Worm (Caenorhabditis elegans) whole organism, young adult: ENCODE data around the gene inf-1.

Experiments used
- C17E4.6 ChIP-seq: fragments of 200-800 bp; sonication (Bioruptor generic); IDR thresholded peaks from 2 replicates; pipeline ENCODE4 v1.3.6; 2022; ENCODE audit warnings: missing genetic modification reagents, missing genetic modification characterization, missing compliant biosample characterization
- D2030.7 ChIP-seq: fragments of 200-800 bp; sonication (Bioruptor generic); IDR thresholded peaks from 2 replicates; pipeline ENCODE4 v1.3.6; 2022; ENCODE audit warnings: missing genetic modification reagents, missing genetic modification characterization, missing compliant biosample characterization
- ceh-79 ChIP-seq: sonication (generic microtip); optimal IDR thresholded peaks from 2 replicates; lab custom pipeline; 2017; ENCODE audit warnings: mild to moderate bottlenecking, missing genetic modification characterization, missing compliant biosample characterization
- fkh-3 ChIP-seq: sonication (generic microtip); optimal IDR thresholded peaks from 2 replicates; lab custom pipeline; 2016; ENCODE audit warnings: mild to moderate bottlenecking, missing genetic modification characterization, missing compliant biosample characterization
- hlh-26 ChIP-seq: fragments of 200-800 bp; sonication (Bioruptor generic); conservative IDR thresholded peaks from 2 replicates; pipeline ENCODE4 v1.3.6; 2022; ENCODE audit warnings: missing genetic modification reagents, missing genetic modification characterization, missing compliant biosample characterization
- mcd-1 ChIP-seq: fragments of 200-800 bp; sonication (Bioruptor generic); IDR thresholded peaks from 2 replicates; pipeline ENCODE4 v1.3.6; 2022; ENCODE audit warnings: missing genetic modification reagents, missing genetic modification characterization, missing compliant biosample characterization
- nfya-2 ChIP-seq: fragments of 200-800 bp; sonication (Bioruptor generic); IDR thresholded peaks from 2 replicates; pipeline ENCODE4 v1.3.6; 2022; ENCODE audit warnings: missing genetic modification reagents, missing genetic modification characterization, missing compliant biosample characterization
- nhr-27 ChIP-seq: fragments of 200-800 bp; sonication (Bioruptor generic); optimal IDR thresholded peaks from 2 replicates; lab custom pipeline; 2018; ENCODE audit warnings: mild to moderate bottlenecking, missing genetic modification characterization, moderate library complexity, missing compliant biosample characterization
- rcor-1 ChIP-seq: fragments of 200-800 bp; sonication (Bioruptor generic); IDR thresholded peaks from 2 replicates; pipeline ENCODE4 v1.3.6; 2022; ENCODE audit warnings: missing genetic modification reagents, missing genetic modification characterization, missing compliant biosample characterization
- rpc-1 ChIP-seq, 2 experiments: fragments of 150-350 bp in 1 of 2; sonication (generic microtip) in 1 of 2; optimal IDR thresholded peaks; 2 replicates each; lab custom pipeline; 2014 to 2018; ENCODE audit warnings: missing biosample characterization in 1 of 2, missing genetic modification characterization in 1 of 2, missing genetic modification reagents in 1 of 2, missing genotype in 1 of 2
- sdz-38 ChIP-seq: sonication (generic microtip); optimal IDR thresholded peaks from 2 replicates; lab custom pipeline; 2016; ENCODE audit warnings: missing genotype, missing genetic modification characterization, missing compliant biosample characterization
- xnd-1 ChIP-seq: sonication (generic microtip); optimal IDR thresholded peaks from 2 replicates; lab custom pipeline; 2016; ENCODE audit warnings: missing genotype, missing genetic modification reagents, missing genetic modification characterization, missing compliant biosample characterization

DNA sequence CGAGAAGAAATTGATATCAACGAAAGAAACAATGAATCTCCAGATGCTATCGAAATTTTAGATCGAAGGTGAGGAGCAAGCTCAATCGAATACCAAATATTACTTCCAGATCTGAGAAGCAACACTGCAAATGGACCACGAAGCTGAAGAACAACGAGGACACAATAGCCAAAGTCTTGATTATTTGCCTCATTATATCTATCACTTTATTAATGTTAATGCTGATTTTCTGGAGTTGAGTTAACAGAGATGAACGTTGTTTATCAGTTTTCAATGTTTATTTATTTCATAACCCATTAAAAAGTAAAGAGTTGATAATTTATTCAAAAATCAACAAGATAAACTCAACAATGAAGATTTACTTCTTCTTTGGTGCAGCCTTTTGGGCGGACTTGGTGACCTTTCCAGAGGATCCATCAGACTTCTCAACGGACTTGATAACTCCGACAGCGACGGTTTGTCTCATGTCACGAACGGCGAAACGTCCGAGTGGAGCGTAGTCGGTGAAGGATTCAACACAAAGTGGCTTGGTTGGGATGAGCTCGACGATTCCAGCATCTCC is 39.9 kb downstream of the inf-1 start:
- TF ChIP-seq C17E4.6 (GFP tag; lab: Robert Waterston, UW) = no peak; the same call in 1 of the 2 replicates
- no peak for TF ChIP-seq rpc-1 (optimal IDR thresholded peaks at IDR 0.05; lab: Kevin White, UChicago)
- TF ChIP-seq rpc-1 (tag; optimal IDR thresholded peaks at IDR 0.05; lab: Kevin White, UChicago) = no peak
- TF ChIP-seq hlh-26 = no peak
- no peak for TF ChIP-seq fkh-3 (tag; lab: Kevin White, UChicago)
- TF ChIP-seq nhr-27 (tag; lab: Kevin White, UChicago) = no peak
- no peak for TF ChIP-seq sdz-38 (tag; lab: Kevin White, UChicago)
- TF ChIP-seq D2030.7 = peak; percentile 67
- TF ChIP-seq rcor-1 (GFP tag; lab: Robert Waterston, UW) = peak; percentile 89
- TF ChIP-seq xnd-1 = no peak
- TF ChIP-seq mcd-1 = peak; percentile 43; the same call in 1 of the 2 replicates
- TF ChIP-seq nfya-2 (GFP tag; lab: Robert Waterston, UW) = peak; percentile 78; the same call in 1 of the 2 replicates
- peak; percentile 32 for TF ChIP-seq ceh-79 (tag; lab: Kevin White, UChicago)
